Worm (Caenorhabditis elegans): ENCODE measurements around the gene K04C2.8.

ce11 chrIII:6897587-6898064, 27.5 kb downstream of the K04C2.8 start, which contains the start of gene T07E3.4:
- TF ChIP-seq lin-29 (GFP tag; IDR thresholded peaks at IDR 0.05) (no peak), dpl-1 (GFP tag; optimal IDR thresholded peaks at IDR 0.05) (peak; percentile 48), jun-1 (tag; optimal IDR thresholded peaks at IDR 0.05) (no peak), zag-1 (tag; optimal IDR thresholded peaks at IDR 0.05) (no peak), mep-1 (tag; optimal IDR thresholded peaks at IDR 0.05) (peak; percentile 69), snpc-1.2 (GFP tag; IDR thresholded peaks at IDR 0.05) (no peak), R02D3.7 (tag; optimal IDR thresholded peaks at IDR 0.05) (no peak), ztf-11 (tag; optimal IDR thresholded peaks at IDR 0.05) (no peak), dmd-9 (GFP tag; IDR thresholded peaks at IDR 0.05) (no peak), aly-2 (tag; optimal IDR thresholded peaks at IDR 0.05) (no peak), ZK546.5 (tag; optimal IDR thresholded peaks at IDR 0.05) (no peak)
